Worm (Caenorhabditis elegans): ENCODE measurements around the gene cest-33.

DNA sequence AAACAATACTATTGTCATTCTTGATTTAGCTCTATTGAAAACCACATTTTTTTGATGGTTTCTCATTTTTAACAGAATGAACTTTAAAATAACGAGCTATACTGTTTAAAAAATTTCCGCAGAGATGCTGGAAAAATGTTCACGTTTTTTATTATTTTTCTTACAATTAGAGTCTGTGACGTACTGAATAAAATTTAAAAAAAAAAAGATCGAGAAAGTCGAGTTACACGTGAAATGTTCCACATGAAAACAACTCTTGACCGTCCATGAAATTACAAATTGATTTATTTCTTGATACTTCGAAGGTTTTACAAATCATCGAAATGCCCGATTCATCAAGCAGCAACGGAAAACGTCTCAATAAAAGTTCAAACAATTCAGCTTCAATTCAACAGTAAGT, 38.5 kb downstream of the cest-33 start, which contains the start of gene fbxa-202:
- TF ChIP-seq efl-3 (GFP tag; optimal IDR thresholded peaks at IDR 0.05), result no peak
- no peak for TF ChIP-seq aha-1 (tag; optimal IDR thresholded peaks at IDR 0.05)
- TF ChIP-seq skn-1 (tag; optimal IDR thresholded peaks at IDR 0.05), result no peak
- TF ChIP-seq tbx-2 (tag; optimal IDR thresholded peaks at IDR 0.05), result no peak
- no peak for TF ChIP-seq efl-1 (optimal IDR thresholded peaks at IDR 0.05)
- no peak for TF ChIP-seq efl-1 (GFP tag; optimal IDR thresholded peaks at IDR 0.05 in 1 of 2)
- TF ChIP-seq egl-13 (tag; optimal IDR thresholded peaks at IDR 0.05), result no peak
- TF ChIP-seq nhr-77 (tag; optimal IDR thresholded peaks at IDR 0.05), result no peak
